Worm (Caenorhabditis elegans): ENCODE data around the gene glc-3.

The glc-3 gene

ce11 chrV:5442366-5442765 is 11.1 kb downstream of the glc-3 start:
- TF ChIP-seq K12H6.12 (tag; optimal IDR thresholded peaks at IDR 0.05) = no peak
- no peak for TF ChIP-seq Y56A3A.18 (GFP tag; IDR thresholded peaks at IDR 0.05)
- TF ChIP-seq ets-4 (GFP tag; optimal IDR thresholded peaks at IDR 0.05) = no peak
- no peak for TF ChIP-seq rpc-1 (optimal IDR thresholded peaks at IDR 0.05)
- no peak for TF ChIP-seq rpc-1 (tag; optimal IDR thresholded peaks at IDR 0.05)
- no peak for TF ChIP-seq egl-44 (GFP tag; IDR thresholded peaks at IDR 0.05)
- TF ChIP-seq xnd-1 (tag; optimal IDR thresholded peaks at IDR 0.05) = no peak
- TF ChIP-seq lsy-27 (tag; optimal IDR thresholded peaks at IDR 0.05; ENCODE audit: borderline replicate concordance, insufficient read depth) = no peak
- no peak for TF ChIP-seq hsf-1 (GFP tag; IDR thresholded peaks at IDR 0.05)
- TF ChIP-seq unc-130 (GFP tag; optimal IDR thresholded peaks at IDR 0.05) = no peak
- TF ChIP-seq dpl-1 (GFP tag; optimal IDR thresholded peaks at IDR 0.05) = no peak
- no peak for TF ChIP-seq nfya-1 (tag; optimal IDR thresholded peaks at IDR 0.05; ENCODE audit: borderline replicate concordance, insufficient read depth)
- no peak for TF ChIP-seq snpc-4 (GFP tag; optimal IDR thresholded peaks at IDR 0.05)
- no peak for TF ChIP-seq snpc-4 (tag; optimal IDR thresholded peaks at IDR 0.05)
- TF ChIP-seq ceh-27 (GFP tag; optimal IDR thresholded peaks at IDR 0.05) = no peak
- TF ChIP-seq rcor-1 (GFP tag; IDR thresholded peaks at IDR 0.05) = no peak
- no peak for TF ChIP-seq ztf-26 (tag; optimal IDR thresholded peaks at IDR 0.05)
- no peak for TF ChIP-seq ztf-18 (tag; optimal IDR thresholded peaks at IDR 0.05)
- TF ChIP-seq mes-4 (tag; optimal IDR thresholded peaks at IDR 0.05) = no peak
- no peak for TF ChIP-seq efl-1 (GFP tag; optimal IDR thresholded peaks at IDR 0.05)

- TF ChIP-seq ztf-6 (GFP tag; IDR thresholded peaks at IDR 0.05) = no peak
- no peak for TF ChIP-seq aptf-3 (GFP tag; IDR thresholded peaks at IDR 0.05)
- TF ChIP-seq die-1 (tag; optimal IDR thresholded peaks at IDR 0.05) = no peak
Measured at ce11 chrV:5439068-5439467, 14.4 kb downstream of the glc-3 start, which contains the start of gene snpc-1.3. Gene snpc-1.3, minus strand, starts transcription at chrV:5439168.

ce11 chrV:5433020-5433419 is 20.5 kb downstream of the glc-3 start, which contains the start of gene acl-6:
Gene acl-6, plus strand, starts transcription at chrV:5433386.
- TF ChIP-seq nhr-120 (GFP tag; IDR thresholded peaks at IDR 0.05) = no peak
- no peak for TF ChIP-seq madf-10 (tag; optimal IDR thresholded peaks at IDR 0.05)
- TF ChIP-seq repo-1 (tag; optimal IDR thresholded peaks at IDR 0.05) = no peak
- peak in 1 of 2 experiments; percentile 16 for TF ChIP-seq let-607 (tag; optimal IDR thresholded peaks at IDR 0.05)
- TF ChIP-seq dpl-1 (GFP tag; optimal IDR thresholded peaks at IDR 0.05) = peak; percentile 31
- peak; percentile 72 for TF ChIP-seq ets-4 (GFP tag; optimal IDR thresholded peaks at IDR 0.05)
- no peak for TF ChIP-seq attf-3 (GFP tag; conservative IDR thresholded peaks at IDR 0.05)
- TF ChIP-seq F23B12.7 (tag; optimal IDR thresholded peaks at IDR 0.05; ENCODE audit: insufficient read depth) = peak; percentile 60
- no peak for TF ChIP-seq xnd-1 (tag; optimal IDR thresholded peaks at IDR 0.05)
- TF ChIP-seq sdz-38 (tag; optimal IDR thresholded peaks at IDR 0.05) = no peak
- no peak for TF ChIP-seq die-1 (tag; optimal IDR thresholded peaks at IDR 0.05)
- TF ChIP-seq F22D6.2 (tag; optimal IDR thresholded peaks at IDR 0.05) = no peak
- TF ChIP-seq lin-54 (GFP tag; optimal IDR thresholded peaks at IDR 0.05) = peak; percentile 86
- no peak for TF ChIP-seq sea-2 (GFP tag; IDR thresholded peaks at IDR 0.05)
- TF ChIP-seq cebp-1 (GFP tag; IDR thresholded peaks at IDR 0.05) = no peak
- TF ChIP-seq cebp-1 (tag; optimal IDR thresholded peaks at IDR 0.05) = peak; percentile 51
- peak; percentile 1 for TF ChIP-seq nhr-90 (tag; optimal IDR thresholded peaks at IDR 0.05)
- TF ChIP-seq hmg-1.2 (GFP tag; IDR thresholded peaks at IDR 0.05) = peak; percentile 27; the same call in 1 of the 2 replicates
- no peak for TF ChIP-seq ceh-100 (GFP tag; IDR thresholded peaks at IDR 0.05)
- TF ChIP-seq snpc-4 (GFP tag; optimal IDR thresholded peaks at IDR 0.05) = no peak
- peak in 1 of 4 experiments; percentile 27 for TF ChIP-seq snpc-4 (tag; optimal IDR thresholded peaks at IDR 0.05)
- TF ChIP-seq tbp1 (GFP tag; optimal IDR thresholded peaks at IDR 0.05) = peak; percentile 38
- TF ChIP-seq ztf-18 (tag; optimal IDR thresholded peaks at IDR 0.05) = peak; percentile 30
- no peak for TF ChIP-seq Y53F4B.3 (GFP tag; IDR thresholded peaks at IDR 0.05)
- TF ChIP-seq nhr-27 (tag; optimal IDR thresholded peaks at IDR 0.05) = no peak
- TF ChIP-seq Y79H2A.3 (GFP tag; conservative IDR thresholded peaks at IDR 0.05) = no peak
- peak; percentile 74 for TF ChIP-seq dox-1 (GFP tag; IDR thresholded peaks at IDR 0.05)
- TF ChIP-seq nhr-80 (tag; optimal IDR thresholded peaks at IDR 0.05) = peak; percentile 98
- TF ChIP-seq efl-1 (GFP tag; optimal IDR thresholded peaks at IDR 0.05) = peak; percentile 43
- TF ChIP-seq C06A6.2 (GFP tag; conservative IDR thresholded peaks at IDR 0.05) = no peak
- TF ChIP-seq rec-8 (tag; optimal IDR thresholded peaks at IDR 0.05) = no peak

Measured in whole organism, young adult.